Fruit fly (Drosophila melanogaster): ENCODE data around the gene RasGAP1.

The RasGAP1 gene

dm6 chr3L:9859624-9860023, 4.5 kb upstream of the RasGAP1 start, which contains the start of gene CG10809 (continued):
- no peak for TF ChIP-seq CG33213 (GFP tag; optimal IDR thresholded peaks at IDR 0.05)
- peak; percentile 8 for TF ChIP-seq exex (tag; optimal IDR thresholded peaks at IDR 0.05)
- TF ChIP-seq CG8290 (GFP tag; optimal IDR thresholded peaks at IDR 0.05) = peak; percentile 34
- TF ChIP-seq CG8290 (tag; optimal IDR thresholded peaks at IDR 0.05) = no peak
- no peak for TF ChIP-seq CG32772 (GFP tag; IDR thresholded peaks at IDR 0.05)
- TF ChIP-seq lab (GFP tag; optimal IDR thresholded peaks at IDR 0.05) = no peak
- peak; percentile 38 for TF ChIP-seq trh (GFP tag; optimal IDR thresholded peaks at IDR 0.05)
- TF ChIP-seq caup (GFP tag; optimal IDR thresholded peaks at IDR 0.05; ENCODE audit: severe bottlenecking) = peak; percentile 27
- peak; percentile 85 for TF ChIP-seq CG12659 (GFP tag; optimal IDR thresholded peaks at IDR 0.05)
- TF ChIP-seq CG2116 (GFP tag; optimal IDR thresholded peaks at IDR 0.05) = peak; percentile 85
- TF ChIP-seq Doc3 (GFP tag; IDR thresholded peaks at IDR 0.05; ENCODE audit: partially characterized antibody) = peak; percentile 86
- no peak for TF ChIP-seq ci (GFP tag; IDR thresholded peaks at IDR 0.05)
- TF ChIP-seq sna (GFP tag; IDR thresholded peaks at IDR 0.05; ENCODE audit: partially characterized antibody) = peak; percentile 88
- peak; percentile 43 for TF ChIP-seq CG3995 (GFP tag; optimal IDR thresholded peaks at IDR 0.05)
- TF ChIP-seq CG6791 (GFP tag; IDR thresholded peaks at IDR 0.05; ENCODE audit: partially characterized antibody) = peak; percentile 93
- no peak for TF ChIP-seq Atf3 (GFP tag; optimal IDR thresholded peaks at IDR 0.05)
- peak; percentile 95 for TF ChIP-seq BEAF-32 (GFP tag; optimal IDR thresholded peaks at IDR 0.05)
- TF ChIP-seq ewg (GFP tag; optimal IDR thresholded peaks at IDR 0.05) = peak; percentile 27
- TF ChIP-seq CG10979 (tag; optimal IDR thresholded peaks at IDR 0.05) = peak; percentile 24
- peak; percentile 5 for TF ChIP-seq CG7786 (GFP tag; optimal IDR thresholded peaks at IDR 0.05)
- TF ChIP-seq nmo (GFP tag; optimal IDR thresholded peaks at IDR 0.05) = peak; percentile 75
- TF ChIP-seq sd (tag; optimal IDR thresholded peaks at IDR 0.05) = peak; percentile 61
- TF ChIP-seq sens (GFP tag) = peak; percentile 67
- peak; percentile 87 for TF ChIP-seq stwl (tag; optimal IDR thresholded peaks at IDR 0.05)
- TF ChIP-seq CG12104 (GFP tag; optimal IDR thresholded peaks at IDR 0.05) = peak; percentile 14
- peak; percentile 21 for TF ChIP-seq Abd-B (GFP tag; optimal IDR thresholded peaks at IDR 0.05)
- TF ChIP-seq CG12391 (tag; optimal IDR thresholded peaks at IDR 0.05) = peak; percentile 67
- peak; percentile 12 for TF ChIP-seq Antp (GFP tag; optimal IDR thresholded peaks at IDR 0.05)
- TF ChIP-seq fd64A (GFP tag; optimal IDR thresholded peaks at IDR 0.05) = no peak
- TF ChIP-seq Xbp1 (GFP tag; optimal IDR thresholded peaks at IDR 0.05) = peak; percentile 39
- TF ChIP-seq Dref (GFP tag; IDR thresholded peaks at IDR 0.05) = peak; percentile 91
- TF ChIP-seq CG2129 (GFP tag; IDR thresholded peaks at IDR 0.05; ENCODE audit: partially characterized antibody) = peak; percentile 83
- peak; percentile 83; the same call in 2 of the 4 replicates for TF ChIP-seq chinmo (GFP tag; IDR thresholded peaks at IDR 0.05; ENCODE audit: partially characterized antibody)
- peak; percentile 7 for TF ChIP-seq fd96Cb (tag; optimal IDR thresholded peaks at IDR 0.05)
- peak; percentile 40 for TF ChIP-seq HmgZ (tag; optimal IDR thresholded peaks at IDR 0.05)
- TF ChIP-seq CG13775 (GFP tag; optimal IDR thresholded peaks at IDR 0.05) = peak; percentile 19
- TF ChIP-seq sob (GFP tag; IDR thresholded peaks at IDR 0.05) = peak; percentile 39; the same call in 1 of the 2 replicates
- TF ChIP-seq Sin3A (optimal IDR thresholded peaks at IDR 0.05) = peak; percentile 94
- TF ChIP-seq MBD-R2 (GFP tag; IDR thresholded peaks at IDR 0.05) = peak; percentile 76
- peak; percentile 85 for TF ChIP-seq pzg (GFP tag; optimal IDR thresholded peaks at IDR 0.05)
- peak; percentile 92 for TF ChIP-seq vnd (GFP tag; IDR thresholded peaks at IDR 0.05; ENCODE audit: partially characterized antibody)
- TF ChIP-seq CG10267 (tag; optimal IDR thresholded peaks at IDR 0.05) = peak; percentile 74
- peak; percentile 24 for TF ChIP-seq CG3281 (GFP tag; optimal IDR thresholded peaks at IDR 0.05)
- peak; percentile 95 for TF ChIP-seq CG16813 (GFP tag; IDR thresholded peaks at IDR 0.05; ENCODE audit: partially characterized antibody)
- no peak for TF ChIP-seq Sox102F (GFP tag; optimal IDR thresholded peaks at IDR 0.05)
- TF ChIP-seq cg (GFP tag; optimal IDR thresholded peaks at IDR 0.05) = peak; percentile 37
- peak; percentile 91 for TF ChIP-seq Sry-δ (GFP tag; optimal IDR thresholded peaks at IDR 0.05)
- TF ChIP-seq CG12942 (GFP tag; optimal IDR thresholded peaks at IDR 0.05) = peak; percentile 23
- no peak for TF ChIP-seq CG4854 (GFP tag; optimal IDR thresholded peaks at IDR 0.05)
- TF ChIP-seq CG12155 (GFP tag; optimal IDR thresholded peaks at IDR 0.05) = peak; percentile 37

Measured in whole organism, embryonic.